Fruit fly (Drosophila melanogaster): Measurements from ENCODE around the gene Gnpat.

Gene Gnpat

DNA sequence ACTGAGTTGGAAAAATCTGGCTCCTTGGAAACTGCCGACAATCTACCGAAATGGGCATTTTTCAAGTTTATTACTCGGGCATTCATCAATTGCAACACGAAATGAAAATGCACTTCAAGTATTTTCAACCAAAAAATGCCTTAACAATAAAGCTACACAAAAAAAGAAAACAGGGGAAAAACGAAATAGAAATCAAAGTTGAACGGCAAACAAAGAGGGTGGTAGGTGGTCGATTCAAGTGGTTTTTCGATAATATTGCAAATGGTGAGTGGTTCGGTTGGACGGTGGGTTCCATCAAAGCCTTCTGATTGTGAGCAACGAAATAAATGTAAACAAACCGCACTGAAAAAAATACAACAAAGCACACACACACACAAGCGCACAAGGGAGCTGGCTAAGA is 24.6 kb downstream of the Gnpat start:
- TF ChIP-seq CG5204 (GFP tag; optimal IDR thresholded peaks at IDR 0.05) (no peak), CG33017 (tag; optimal IDR thresholded peaks at IDR 0.05) (no peak), CG7045 (GFP tag; optimal IDR thresholded peaks at IDR 0.05) (no peak), CG12768 (GFP tag; optimal IDR thresholded peaks at IDR 0.05) (no peak)

DNA sequence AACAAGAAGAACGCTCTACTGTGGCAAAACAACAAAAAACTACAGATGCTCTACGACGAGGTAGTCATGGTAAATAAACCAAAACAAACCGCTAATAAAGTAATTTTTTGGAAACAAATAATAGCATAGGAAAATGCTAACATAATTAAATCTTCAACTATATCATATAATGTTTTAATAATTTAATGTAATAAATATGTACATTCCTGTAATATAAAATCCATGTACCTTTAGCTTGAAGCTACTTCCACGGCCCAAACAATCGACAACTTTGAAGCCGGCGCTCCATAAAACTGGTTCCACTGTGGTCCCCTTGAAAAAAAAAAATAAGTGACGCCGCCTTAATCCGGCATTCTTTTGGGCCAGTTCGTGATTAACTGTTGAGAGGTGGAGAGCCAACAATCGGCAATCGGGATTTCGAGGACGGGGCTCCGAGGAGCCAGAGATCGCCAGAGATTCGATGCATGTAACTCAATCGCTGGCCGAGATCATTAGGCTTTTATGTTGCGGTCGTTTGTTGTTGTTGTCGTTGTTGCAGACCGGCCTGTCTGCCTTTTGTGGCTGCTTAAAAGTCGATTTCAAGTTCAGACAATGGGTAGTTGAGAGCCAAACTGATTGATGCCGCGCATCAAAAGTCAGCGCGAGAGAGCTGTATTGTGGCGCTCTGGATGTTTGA is 28.0 kb downstream of the Gnpat start:
- TF ChIP-seq Mnt (GFP tag; optimal IDR thresholded peaks at IDR 0.05) (no peak), CG1620 (GFP tag; optimal IDR thresholded peaks at IDR 0.05) (no peak), CG7045 (GFP tag; optimal IDR thresholded peaks at IDR 0.05) (no peak), Clk (GFP tag; optimal IDR thresholded peaks at IDR 0.05) (no peak), CG7101 (tag; optimal IDR thresholded peaks at IDR 0.05) (no peak), Crg-1 (GFP tag; optimal IDR thresholded peaks at IDR 0.05) (no peak), CG12768 (GFP tag; optimal IDR thresholded peaks at IDR 0.05) (no peak), Hr96 (GFP tag; optimal IDR thresholded peaks at IDR 0.05) (no peak), CG14711 (tag; optimal IDR thresholded peaks at IDR 0.05) (no peak), CG5204 (GFP tag; optimal IDR thresholded peaks at IDR 0.05) (no peak), CG33017 (tag; optimal IDR thresholded peaks at IDR 0.05) (no peak), cic (GFP tag; optimal IDR thresholded peaks at IDR 0.05) (no peak), toe (GFP tag; optimal IDR thresholded peaks at IDR 0.05) (no peak), kay (GFP tag; ENCODE audit: borderline replicate concordance) (no peak), bab1 (GFP tag; optimal IDR thresholded peaks at IDR 0.05) (no peak), tj (GFP tag; optimal IDR thresholded peaks at IDR 0.05) (no peak), ovo (GFP tag; optimal IDR thresholded peaks at IDR 0.05) (no peak), pad (GFP tag; optimal IDR thresholded peaks at IDR 0.05) (no peak)

DNA sequence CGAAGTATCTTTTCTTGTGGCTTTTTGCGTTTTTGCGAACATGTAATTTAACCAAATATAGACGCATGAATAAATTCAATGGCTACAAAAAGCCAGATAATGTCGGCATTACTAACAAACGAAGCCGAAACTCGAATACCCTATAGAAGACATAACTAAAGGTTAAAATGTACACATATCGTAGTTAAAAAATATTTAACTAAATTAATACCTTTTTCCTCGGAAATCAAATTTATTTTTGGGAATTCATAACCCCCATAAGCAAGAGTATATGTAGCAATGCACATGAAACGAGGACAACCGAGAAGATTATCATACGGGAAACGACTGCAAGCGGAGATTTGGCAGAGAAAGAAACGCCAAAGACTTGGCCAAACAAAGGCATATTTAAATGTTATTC is 29.1 kb downstream of the Gnpat start:
- TF ChIP-seq Clk (GFP tag; optimal IDR thresholded peaks at IDR 0.05) (no peak), Mnt (GFP tag; optimal IDR thresholded peaks at IDR 0.05) (no peak), bab1 (GFP tag; optimal IDR thresholded peaks at IDR 0.05) (no peak), CG5204 (GFP tag; optimal IDR thresholded peaks at IDR 0.05) (no peak), Crg-1 (GFP tag; optimal IDR thresholded peaks at IDR 0.05) (no peak), cnc (optimal IDR thresholded peaks at IDR 0.05) (no peak), cic (GFP tag; optimal IDR thresholded peaks at IDR 0.05) (no peak), tj (GFP tag; optimal IDR thresholded peaks at IDR 0.05) (no peak)

DNA sequence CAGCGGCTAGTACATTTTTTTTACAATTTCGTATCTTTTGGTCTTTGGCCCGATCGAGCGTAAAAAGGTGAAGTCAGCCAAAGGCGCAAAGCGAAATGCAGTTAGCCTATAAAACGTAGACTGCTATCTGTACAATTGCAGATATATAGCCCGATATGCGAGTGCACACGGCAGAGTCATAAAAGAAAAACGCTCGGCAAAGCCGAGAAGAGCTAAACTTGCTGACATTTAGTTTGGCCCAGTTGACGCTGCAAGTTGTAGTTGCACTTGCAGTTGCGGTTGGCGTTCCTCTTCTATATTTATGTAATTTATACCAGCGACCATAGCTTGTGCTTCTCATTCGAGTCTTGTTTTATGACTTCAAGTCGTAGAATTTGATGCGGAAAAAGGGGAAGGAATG is 30.1 kb downstream of the Gnpat start:
- peak; percentile 92 for TF ChIP-seq tj (GFP tag; optimal IDR thresholded peaks at IDR 0.05)
- no peak for TF ChIP-seq CG12768 (GFP tag; optimal IDR thresholded peaks at IDR 0.05)

DNA sequence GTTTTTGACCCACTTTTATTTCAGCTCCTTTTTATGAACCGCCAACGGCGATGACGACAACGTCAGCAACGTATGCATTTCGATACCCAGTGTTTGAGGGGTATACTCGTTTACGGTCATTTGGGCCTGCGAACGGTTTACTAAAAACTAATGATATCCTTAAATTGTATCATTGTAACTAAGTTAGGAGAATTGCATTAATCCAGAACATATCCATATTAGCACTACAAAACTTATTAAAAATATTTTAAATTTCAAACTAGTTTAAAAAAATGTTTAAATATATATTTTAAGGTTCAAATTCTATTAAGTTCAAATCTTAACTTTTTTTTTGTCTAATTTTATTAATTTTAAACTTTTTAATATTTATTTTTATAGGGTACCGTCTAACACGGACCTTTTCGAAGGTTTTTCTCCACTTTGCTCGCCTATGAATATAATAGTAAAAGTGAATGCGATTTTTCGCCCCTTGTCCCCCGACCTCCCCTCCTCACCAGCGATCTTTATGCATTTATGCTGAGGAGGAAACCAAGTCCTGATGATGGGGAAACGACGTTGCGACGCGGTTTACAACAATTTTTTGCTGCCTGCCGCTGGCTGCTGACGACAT is 31.4 kb downstream of the Gnpat start:
- TF ChIP-seq CG14711 (tag; optimal IDR thresholded peaks at IDR 0.05) (peak; percentile 23), toe (GFP tag; optimal IDR thresholded peaks at IDR 0.05) (no peak), kay (GFP tag; ENCODE audit: borderline replicate concordance) (no peak), Hr96 (GFP tag; optimal IDR thresholded peaks at IDR 0.05) (no peak), CG12768 (GFP tag; optimal IDR thresholded peaks at IDR 0.05) (no peak), CG1620 (GFP tag; optimal IDR thresholded peaks at IDR 0.05) (no peak), CG5204 (GFP tag; optimal IDR thresholded peaks at IDR 0.05) (no peak)

DNA sequence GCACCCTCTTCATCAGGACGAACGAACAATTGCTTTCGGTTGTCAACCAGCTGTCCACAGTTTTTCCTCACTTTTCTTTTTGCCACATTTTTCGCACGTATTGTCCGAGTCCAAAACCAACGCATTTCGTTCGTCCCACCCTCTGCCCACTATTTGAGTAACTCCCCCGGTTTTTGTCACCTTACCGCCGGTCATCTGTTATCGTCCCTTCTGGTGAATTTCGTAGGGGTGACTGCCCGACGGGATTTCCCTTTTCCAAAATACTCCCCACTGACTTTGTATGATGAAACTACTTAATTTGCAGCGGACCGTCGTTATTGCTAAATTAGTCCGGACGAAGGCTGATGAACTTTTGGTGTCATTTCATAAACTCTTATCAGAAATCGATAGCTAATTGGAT is 33.6 kb downstream of the Gnpat start:
- TF ChIP-seq Mnt (GFP tag; optimal IDR thresholded peaks at IDR 0.05) (no peak), toe (GFP tag; optimal IDR thresholded peaks at IDR 0.05) (no peak), Hr96 (GFP tag; optimal IDR thresholded peaks at IDR 0.05) (no peak), ovo (GFP tag; optimal IDR thresholded peaks at IDR 0.05) (no peak), tj (GFP tag; optimal IDR thresholded peaks at IDR 0.05) (no peak), CG11617 (GFP tag; optimal IDR thresholded peaks at IDR 0.05) (no peak), Clk (GFP tag; optimal IDR thresholded peaks at IDR 0.05) (no peak), kay (GFP tag; ENCODE audit: borderline replicate concordance) (no peak), bab1 (GFP tag; optimal IDR thresholded peaks at IDR 0.05) (no peak), pad (GFP tag; optimal IDR thresholded peaks at IDR 0.05) (no peak), CG5204 (GFP tag; optimal IDR thresholded peaks at IDR 0.05) (no peak), Crg-1 (GFP tag; optimal IDR thresholded peaks at IDR 0.05) (no peak), CG7101 (tag; optimal IDR thresholded peaks at IDR 0.05) (no peak), CG14711 (tag; optimal IDR thresholded peaks at IDR 0.05) (no peak), CG7045 (GFP tag; optimal IDR thresholded peaks at IDR 0.05) (no peak), CG33017 (tag; optimal IDR thresholded peaks at IDR 0.05) (no peak)

DNA sequence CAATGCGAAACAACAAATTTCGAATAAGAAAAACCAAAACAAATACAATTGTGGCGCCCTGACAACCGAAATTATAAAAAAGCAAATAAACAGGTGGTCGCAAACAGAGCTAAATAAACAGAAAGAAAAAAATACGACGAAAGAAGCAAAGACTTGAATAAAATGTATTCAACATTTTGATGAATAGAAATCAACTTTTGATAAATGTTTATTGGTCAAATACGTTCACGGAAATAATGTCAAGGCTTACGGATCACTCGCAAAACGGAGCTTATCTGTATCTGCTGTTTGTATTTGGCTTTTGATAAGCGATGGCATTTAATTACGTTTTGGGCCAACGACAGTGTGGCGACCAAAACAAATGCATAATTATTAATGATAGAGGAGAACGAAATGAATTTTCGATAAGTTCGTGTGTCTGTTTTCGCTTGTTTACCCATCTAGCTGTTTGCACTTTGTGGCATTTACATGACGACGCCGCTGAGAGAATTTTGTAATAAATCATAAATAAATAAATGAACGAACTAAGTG is 37.5 kb downstream of the Gnpat start:
- TF ChIP-seq CG14711 (tag; optimal IDR thresholded peaks at IDR 0.05) (no peak), CG12768 (GFP tag; optimal IDR thresholded peaks at IDR 0.05) (peak; percentile 4), CG7101 (tag; optimal IDR thresholded peaks at IDR 0.05) (peak; percentile 19), cic (GFP tag; optimal IDR thresholded peaks at IDR 0.05) (peak; percentile 24), Clk (GFP tag; optimal IDR thresholded peaks at IDR 0.05) (peak; percentile 6), Mnt (GFP tag; optimal IDR thresholded peaks at IDR 0.05) (no peak), CG7045 (GFP tag; optimal IDR thresholded peaks at IDR 0.05) (peak; percentile 2), ovo (GFP tag; optimal IDR thresholded peaks at IDR 0.05) (no peak), kay (GFP tag; ENCODE audit: borderline replicate concordance) (peak; percentile 85), CG11617 (GFP tag; optimal IDR thresholded peaks at IDR 0.05) (peak; percentile 29)

Measured in whole organism, adult.